Worm (Caenorhabditis elegans) whole organism, L3 larva: Measurements from ENCODE around the gene egl-20.

Source experiments
- ama-1 ChIP-seq: fragments of 150-350 bp; optimal IDR thresholded peaks from 2 replicates; lab custom pipeline; 2018
- ceh-82 ChIP-seq: fragments of 150-350 bp; optimal IDR thresholded peaks from 2 replicates; lab custom pipeline; 2014; ENCODE audit warnings: missing biosample characterization, missing genetic modification characterization
- egl-5 ChIP-seq: fragments of 150-350 bp; optimal IDR thresholded peaks from 2 replicates; lab custom pipeline; 2017; ENCODE audit warnings: missing biosample characterization, missing genetic modification reagents, missing genetic modification characterization, inconsistent platforms
- nhr-11 ChIP-seq: fragments of 150-350 bp; optimal IDR thresholded peaks from 2 replicates; lab custom pipeline; 2014; ENCODE audit warnings: missing biosample characterization, missing genetic modification characterization
- nhr-12 ChIP-seq: fragments of 150-350 bp; optimal IDR thresholded peaks from 2 replicates; lab custom pipeline; 2014; ENCODE audit warnings: missing biosample characterization, missing genetic modification characterization
- nhr-25 ChIP-seq: sonication (generic microtip); optimal IDR thresholded peaks from 2 replicates; lab custom pipeline; 2017; ENCODE audit warnings: missing biosample characterization, missing genetic modification characterization
- nhr-76 ChIP-seq: fragments of 150-350 bp; sonication (generic microtip); optimal IDR thresholded peaks from 5 replicates; lab custom pipeline; 2014; ENCODE audit warnings: missing biosample characterization, missing genetic modification characterization
- nhr-77 ChIP-seq: fragments of 150-350 bp; optimal IDR thresholded peaks from 2 replicates; lab custom pipeline; 2014; ENCODE audit warnings: missing biosample characterization, missing genetic modification characterization

DNA sequence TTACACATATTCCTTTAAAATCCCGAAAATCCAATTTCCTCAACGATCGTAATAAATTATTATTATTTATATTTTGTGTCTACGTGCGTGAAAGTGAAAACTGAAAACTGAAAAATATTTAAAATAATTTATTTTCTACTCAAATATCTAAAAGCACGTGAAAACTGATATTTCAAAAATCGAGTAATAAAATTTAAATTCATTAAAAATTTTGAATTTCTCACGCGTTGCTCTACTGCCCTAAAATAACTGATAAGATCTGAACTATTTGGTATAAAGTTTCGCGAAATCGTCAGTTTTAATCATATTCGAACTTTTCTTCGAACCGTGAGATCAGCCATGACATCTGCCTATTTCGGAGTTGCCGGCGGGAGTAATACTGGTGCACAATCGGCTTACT, 36.9 kb upstream of the egl-20 start, which contains the start of gene ssq-1:
- TF ChIP-seq ama-1 (lab: Kevin White, UChicago) = no peak
- TF ChIP-seq egl-5 = no peak
- TF ChIP-seq ceh-82 = no peak
- TF ChIP-seq nhr-25 (tag; lab: Kevin White, UChicago) = no peak
- TF ChIP-seq nhr-11 (tag; lab: Kevin White, UChicago) = no peak
- TF ChIP-seq nhr-77 (tag; lab: Kevin White, UChicago) = no peak
- TF ChIP-seq nhr-76 (tag; lab: Kevin White, UChicago) = no peak
- no peak for TF ChIP-seq nhr-12 (tag; lab: Kevin White, UChicago)
